Worm (Caenorhabditis elegans): Measurements from ENCODE around the gene F53B1.3.

DNA sequence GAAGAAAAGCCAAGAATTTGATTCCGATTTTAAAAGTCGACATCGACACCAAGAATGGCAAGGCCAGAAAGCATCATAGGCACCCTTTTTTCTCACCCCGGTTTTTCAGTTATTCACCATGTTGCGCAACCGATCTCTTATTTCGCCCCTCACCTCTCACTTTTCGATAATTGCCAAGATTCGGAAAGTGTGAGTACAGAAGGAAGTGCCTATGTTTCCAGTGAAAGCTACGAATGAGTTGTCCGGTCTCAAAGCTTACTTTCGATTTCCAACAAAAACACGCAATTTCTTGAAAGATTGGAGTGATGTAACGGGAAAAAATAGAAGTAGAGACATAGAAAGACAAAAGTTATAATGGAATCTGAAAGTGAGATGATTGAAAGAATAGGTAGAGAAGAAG is 48.4 kb downstream of the F53B1.3 start:
- no peak for TF ChIP-seq dpl-1 (GFP tag; optimal IDR thresholded peaks at IDR 0.05)
- no peak for TF ChIP-seq ama-1 (optimal IDR thresholded peaks at IDR 0.05)
- TF ChIP-seq mdl-1 (tag; optimal IDR thresholded peaks at IDR 0.05), result no peak
- no peak for TF ChIP-seq pax-3 (tag; optimal IDR thresholded peaks at IDR 0.05)
- no peak for TF ChIP-seq unc-30 (tag; optimal IDR thresholded peaks at IDR 0.05)
- TF ChIP-seq unc-62 (GFP tag; optimal IDR thresholded peaks at IDR 0.05), result no peak
- TF ChIP-seq unc-86 (tag; optimal IDR thresholded peaks at IDR 0.05), result no peak
- TF ChIP-seq lin-39 (tag; optimal IDR thresholded peaks at IDR 0.05), result no peak
- no peak for TF ChIP-seq zag-1 (tag; optimal IDR thresholded peaks at IDR 0.05)

Data from whole organism, L1 larva.